Worm (Caenorhabditis elegans) whole organism, young adult: Measurements from ENCODE around the gene dnj-15.

Experiments
- B0019.2 ChIP-seq: fragments of 200-800 bp; sonication (Bioruptor generic); conservative IDR thresholded peaks from 2 replicates; pipeline ENCODE4 v1.3.6; 2022; ENCODE audit warnings: missing genetic modification reagents, missing genetic modification characterization, missing compliant biosample characterization
- B0336.3 ChIP-seq: fragments of 200-800 bp; sonication (Bioruptor generic); IDR thresholded peaks from 2 replicates; pipeline ENCODE4 v1.3.6; 2022; ENCODE audit warnings: missing genetic modification characterization, missing compliant biosample characterization
- C06A6.2 ChIP-seq: fragments of 200-800 bp; sonication (Bioruptor generic); conservative IDR thresholded peaks from 2 replicates; pipeline ENCODE4 v1.3.6; 2022; ENCODE audit warnings: missing genetic modification characterization, missing compliant biosample characterization
- D2030.7 ChIP-seq: fragments of 200-800 bp; sonication (Bioruptor generic); IDR thresholded peaks from 2 replicates; pipeline ENCODE4 v1.3.6; 2022; ENCODE audit warnings: missing genetic modification reagents, missing genetic modification characterization, missing compliant biosample characterization
- F33H1.4 ChIP-seq: fragments of 200-800 bp; sonication (Bioruptor generic); IDR thresholded peaks from 2 replicates; pipeline ENCODE4 v1.3.6; 2022; ENCODE audit warnings: missing genetic modification reagents, missing genetic modification characterization, missing compliant biosample characterization
- F37B4.10 ChIP-seq: fragments of 200-800 bp; sonication (Bioruptor generic); IDR thresholded peaks from 2 replicates; pipeline ENCODE4 v1.3.6; 2022; ENCODE audit warnings: missing genetic modification characterization, missing compliant biosample characterization
- K11D2.4 ChIP-seq: fragments of 200-800 bp; sonication (Bioruptor generic); IDR thresholded peaks from 2 replicates; pipeline ENCODE4 v1.3.6; 2022; ENCODE audit warnings: missing genetic modification reagents, missing genetic modification characterization, missing compliant biosample characterization
- Y53G8AR.9 ChIP-seq: fragments of 200-800 bp; sonication (Bioruptor generic); conservative IDR thresholded peaks from 2 replicates; pipeline ENCODE4 v1.3.6; 2022; ENCODE audit warnings: missing genetic modification reagents, missing genetic modification characterization, missing compliant biosample characterization
- Y56A3A.18 ChIP-seq: fragments of 200-800 bp; sonication (Bioruptor generic); IDR thresholded peaks from 2 replicates; pipeline ENCODE4 v1.3.6; 2022; ENCODE audit warnings: missing genetic modification reagents, missing genetic modification characterization, missing compliant biosample characterization
- Y67H2A.10 ChIP-seq: fragments of 200-800 bp; sonication (Bioruptor generic); conservative IDR thresholded peaks from 2 replicates; pipeline ENCODE4 v1.3.6; 2022; ENCODE audit warnings: missing genetic modification reagents, missing genetic modification characterization, missing compliant biosample characterization
- Y79H2A.3 ChIP-seq: fragments of 200-800 bp; sonication (Bioruptor generic); conservative IDR thresholded peaks from 2 replicates; pipeline ENCODE4 v1.3.6; 2022; ENCODE audit warnings: missing genetic modification reagents, missing genetic modification characterization, missing compliant biosample characterization
- Y95B8A.8 ChIP-seq: fragments of 200-800 bp; sonication (Bioruptor generic); IDR thresholded peaks from 2 replicates; pipeline ENCODE4 v1.3.6; 2022; ENCODE audit warnings: missing genetic modification reagents, missing genetic modification characterization, missing compliant biosample characterization
- attf-3 ChIP-seq: fragments of 200-800 bp; sonication (Bioruptor generic); conservative IDR thresholded peaks from 2 replicates; pipeline ENCODE4 v1.3.6; 2022; ENCODE audit warnings: missing genetic modification reagents, missing genetic modification characterization, missing compliant biosample characterization
- attf-5 ChIP-seq: fragments of 200-800 bp; sonication (Bioruptor generic); optimal IDR thresholded peaks from 2 replicates; lab custom pipeline; 2018; ENCODE audit warnings: mild to moderate bottlenecking, missing genetic modification characterization, missing compliant biosample characterization
- cebp-1 ChIP-seq, 2 experiments: fragments of 200-800 bp in 1 of 2; sonication (Bioruptor generic) in 1 of 2; sonication (generic microtip) in 1 of 2; IDR thresholded peaks in 1 of 2; optimal IDR thresholded peaks in 1 of 2; 2 replicates each; pipeline versions ENCODE4 v1.3.6 to Lab custom; 2017 to 2022; ENCODE audit warnings: missing compliant biosample characterization in 2 of 2, missing genetic modification characterization in 2 of 2, mild to moderate bottlenecking in 1 of 2, missing genetic modification reagents in 1 of 2, moderate library complexity in 1 of 2
- ceh-100 ChIP-seq: fragments of 200-800 bp; sonication (Bioruptor generic); IDR thresholded peaks from 2 replicates; pipeline ENCODE4 v1.3.6; 2022; ENCODE audit warnings: missing genetic modification reagents, missing genetic modification characterization, missing compliant biosample characterization
- ceh-40 ChIP-seq: fragments of 200-800 bp; sonication (Bioruptor generic); IDR thresholded peaks from 2 replicates; pipeline ENCODE4 v1.3.6; 2022; ENCODE audit warnings: missing genetic modification characterization, missing compliant biosample characterization
- ceh-91 ChIP-seq: fragments of 200-800 bp; sonication (Bioruptor generic); IDR thresholded peaks from 2 replicates; pipeline ENCODE4 v1.3.6; 2022; ENCODE audit warnings: missing genetic modification reagents, missing genetic modification characterization, missing compliant biosample characterization
- die-1 ChIP-seq: sonication (generic microtip); optimal IDR thresholded peaks from 2 replicates; lab custom pipeline; 2016; ENCODE audit warnings: missing genotype, mild to moderate bottlenecking, missing genetic modification characterization, missing compliant biosample characterization
- dox-1 ChIP-seq: fragments of 200-800 bp; sonication (Bioruptor generic); IDR thresholded peaks from 2 replicates; pipeline ENCODE4 v1.3.6; 2022; ENCODE audit warnings: missing genetic modification reagents, missing genetic modification characterization, missing compliant biosample characterization
- egl-18 ChIP-seq: fragments of 200-800 bp; sonication (Bioruptor generic); IDR thresholded peaks from 2 replicates; pipeline ENCODE4 v1.3.6; 2022; ENCODE audit warnings: missing genetic modification reagents, missing genetic modification characterization, missing compliant biosample characterization
- egl-44 ChIP-seq: fragments of 200-800 bp; sonication (Bioruptor generic); IDR thresholded peaks from 2 replicates; pipeline ENCODE4 v1.3.6; 2022; ENCODE audit warnings: missing genetic modification reagents, missing genetic modification characterization, missing compliant biosample characterization
- ekl-4 ChIP-seq: fragments of 200-800 bp; sonication (Bioruptor generic); IDR thresholded peaks from 2 replicates; pipeline ENCODE4 v1.3.6; 2022; ENCODE audit warnings: missing genetic modification reagents, missing genetic modification characterization, missing compliant biosample characterization
- hmg-1.2 ChIP-seq: fragments of 200-800 bp; sonication (Bioruptor generic); IDR thresholded peaks from 2 replicates; pipeline ENCODE4 v1.3.6; 2022; ENCODE audit warnings: missing genetic modification reagents, missing genetic modification characterization, missing compliant biosample characterization
- hmg-20 ChIP-seq: fragments of 200-800 bp; sonication (Bioruptor generic); IDR thresholded peaks from 2 replicates; pipeline ENCODE4 v1.3.6; 2022; ENCODE audit warnings: missing genetic modification reagents, missing genetic modification characterization, missing compliant biosample characterization
- hsf-1 ChIP-seq: fragments of 200-800 bp; sonication (Bioruptor generic); IDR thresholded peaks from 2 replicates; pipeline ENCODE4 v1.3.6; 2022; ENCODE audit warnings: missing genetic modification reagents, missing genetic modification characterization, missing compliant biosample characterization
- lag-1 ChIP-seq: fragments of 200-800 bp; sonication (Bioruptor generic); IDR thresholded peaks from 2 replicates; pipeline ENCODE4 v1.3.6; 2022; ENCODE audit warnings: missing genetic modification reagents, missing genetic modification characterization, missing compliant biosample characterization
- let-526 ChIP-seq: fragments of 200-800 bp; sonication (Bioruptor generic); IDR thresholded peaks from 2 replicates; pipeline ENCODE4 v1.3.6; 2022; ENCODE audit warnings: missing genetic modification reagents, missing genetic modification characterization, missing compliant biosample characterization
- lin-26 ChIP-seq: fragments of 200-800 bp; sonication (Bioruptor generic); IDR thresholded peaks from 2 replicates; pipeline ENCODE4 v1.3.6; 2022; ENCODE audit warnings: missing genetic modification reagents, missing genetic modification characterization, missing compliant biosample characterization
- lin-40 ChIP-seq: sonication (generic microtip); optimal IDR thresholded peaks from 2 replicates; lab custom pipeline; 2016; ENCODE audit warnings: missing genetic modification characterization, mild to moderate bottlenecking, missing compliant biosample characterization, missing genotype, missing genetic modification reagents
- lin-54 ChIP-seq: fragments of 200-800 bp; sonication (Bioruptor generic); optimal IDR thresholded peaks from 2 replicates; lab custom pipeline; 2018; ENCODE audit warnings: mild to moderate bottlenecking, missing genetic modification characterization, missing compliant biosample characterization
- lir-1 ChIP-seq: fragments of 200-800 bp; sonication (Bioruptor generic); conservative IDR thresholded peaks from 2 replicates; pipeline ENCODE4 v1.3.6; 2022; ENCODE audit warnings: missing genetic modification reagents, missing genetic modification characterization, missing compliant biosample characterization
- mcd-1 ChIP-seq: fragments of 200-800 bp; sonication (Bioruptor generic); IDR thresholded peaks from 2 replicates; pipeline ENCODE4 v1.3.6; 2022; ENCODE audit warnings: missing genetic modification reagents, missing genetic modification characterization, missing compliant biosample characterization
- nfyb-1 ChIP-seq: fragments of 200-800 bp; sonication (Bioruptor generic); IDR thresholded peaks from 2 replicates; pipeline ENCODE4 v1.3.6; 2022; ENCODE audit warnings: missing genetic modification reagents, missing genetic modification characterization, missing compliant biosample characterization
- pbrm-1 ChIP-seq: fragments of 200-800 bp; sonication (Bioruptor generic); IDR thresholded peaks from 2 replicates; pipeline ENCODE4 v1.3.6; 2022; ENCODE audit warnings: missing genetic modification reagents, missing genetic modification characterization, missing compliant biosample characterization
- rcor-1 ChIP-seq: fragments of 200-800 bp; sonication (Bioruptor generic); IDR thresholded peaks from 2 replicates; pipeline ENCODE4 v1.3.6; 2022; ENCODE audit warnings: missing genetic modification reagents, missing genetic modification characterization, missing compliant biosample characterization
- sea-2 ChIP-seq: fragments of 200-800 bp; sonication (Bioruptor generic); IDR thresholded peaks from 2 replicates; pipeline ENCODE4 v1.3.6; 2022; ENCODE audit warnings: missing genetic modification characterization, missing compliant biosample characterization
- ztf-28 ChIP-seq: fragments of 200-800 bp; sonication (Bioruptor generic); IDR thresholded peaks from 2 replicates; pipeline ENCODE4 v1.3.6; 2022; ENCODE audit warnings: missing genetic modification reagents, missing genetic modification characterization, missing compliant biosample characterization
- ztf-6 ChIP-seq: fragments of 200-800 bp; sonication (Bioruptor generic); IDR thresholded peaks from 2 replicates; pipeline ENCODE4 v1.3.6; 2022; ENCODE audit warnings: missing genetic modification reagents, missing genetic modification characterization, missing compliant biosample characterization

The dnj-15 gene

ce11 chrIV:4177560-4177959 is 1.4 kb downstream of the dnj-15 start:
- TF ChIP-seq sea-2 (GFP tag; lab: Robert Waterston, UW) (no peak), attf-3 (peak; percentile 28; the same call in 1 of the 2 replicates), lin-40 (tag; lab: Kevin White, UChicago) (no peak), ztf-6 (no peak), egl-18 (GFP tag; lab: Robert Waterston, UW) (no peak)

ce11 chrIV:4178424-4178823 is 2.2 kb downstream of the dnj-15 start, which contains the start of gene tsen-34:
tsen-34 (plus strand) TSS chrIV:4178457.
- TF ChIP-seq B0019.2 (GFP tag; lab: Robert Waterston, UW) (no peak), egl-18 (GFP tag; lab: Robert Waterston, UW) (no peak), lag-1 (no peak), lin-26 (GFP tag; lab: Robert Waterston, UW) (0 out of 2 replicates have a peak, but pooled peaks have one; percentile 16), mcd-1 (GFP tag; lab: Robert Waterston, UW) (0 out of 2 replicates have a peak, but pooled peaks have one; percentile 6), cebp-1 (GFP tag; IDR thresholded peaks at IDR 0.05; lab: Robert Waterston, UW) (no peak), cebp-1 (tag; optimal IDR thresholded peaks at IDR 0.05; lab: Kevin White, UChicago) (no peak), egl-44 (GFP tag; lab: Robert Waterston, UW) (no peak), B0336.3 (0 out of 2 replicates have a peak, but pooled peaks have one; percentile 19), die-1 (tag; lab: Kevin White, UChicago) (no peak), Y56A3A.18 (GFP tag; lab: Robert Waterston, UW) (no peak)

- TF ChIP-seq hmg-1.2 (GFP tag; lab: Robert Waterston, UW) (peak; percentile 52; the same call in 1 of the 2 replicates), attf-3 (0 out of 2 replicates have a peak, but pooled peaks have one; percentile 12), mcd-1 (GFP tag; lab: Robert Waterston, UW) (peak; percentile 71)
Measured at ce11 chrIV:4180032-4180431, 3.8 kb downstream of the dnj-15 start.

DNA sequence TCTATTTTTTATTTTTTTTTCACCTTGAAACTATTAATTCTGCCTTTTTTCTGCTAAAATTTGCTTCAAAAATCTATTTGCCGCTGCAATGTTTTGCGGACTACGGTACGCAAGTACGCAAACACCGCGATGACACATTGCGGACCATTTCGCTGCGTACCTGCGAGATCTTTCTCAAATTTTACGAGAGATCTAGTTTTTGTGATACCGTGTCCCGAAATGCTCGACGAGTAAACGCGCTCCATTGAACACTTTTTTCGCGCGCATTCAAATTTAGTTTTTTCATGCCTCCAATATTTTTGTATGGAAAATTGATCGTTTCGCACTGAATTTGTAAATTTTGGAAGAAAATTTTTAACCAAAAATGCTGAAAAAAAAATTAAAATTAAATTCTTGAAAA is 8.6 kb downstream of the dnj-15 start:
- TF ChIP-seq egl-18 (GFP tag; lab: Robert Waterston, UW) (peak; percentile 82), Y95B8A.8 (GFP tag; lab: Robert Waterston, UW) (peak; percentile 89), lin-40 (tag; lab: Kevin White, UChicago) (peak; percentile 23), lin-54 (GFP tag; lab: Kevin White, UChicago) (peak; percentile 72), ceh-91 (GFP tag; lab: Robert Waterston, UW) (peak; percentile 63; the same call in 1 of the 2 replicates), let-526 (GFP tag; lab: Robert Waterston, UW) (peak; percentile 81), Y53G8AR.9 (GFP tag; lab: Robert Waterston, UW) (peak; percentile 93), cebp-1 (GFP tag; IDR thresholded peaks at IDR 0.05; lab: Robert Waterston, UW) (peak; percentile 76), cebp-1 (tag; optimal IDR thresholded peaks at IDR 0.05; lab: Kevin White, UChicago) (peak; percentile 7), lir-1 (GFP tag; lab: Robert Waterston, UW) (peak; percentile 43; the same call in 1 of the 2 replicates), dox-1 (GFP tag; lab: Robert Waterston, UW) (peak; percentile 97), hsf-1 (GFP tag; lab: Robert Waterston, UW) (peak; percentile 42; the same call in 1 of the 2 replicates), mcd-1 (GFP tag; lab: Robert Waterston, UW) (peak; percentile 100), Y67H2A.10 (0 out of 2 replicates have a peak, but pooled peaks have one; percentile 44), D2030.7 (GFP tag; lab: Robert Waterston, UW) (peak; percentile 21; the same call in 1 of the 2 replicates), lin-26 (GFP tag; lab: Robert Waterston, UW) (peak; percentile 74; the same call in 1 of the 2 replicates), ztf-6 (peak; percentile 80), Y56A3A.18 (GFP tag; lab: Robert Waterston, UW) (0 out of 2 replicates have a peak, but pooled peaks have one; percentile 51), ceh-40 (0 out of 2 replicates have a peak, but pooled peaks have one; percentile 25), C06A6.2 (peak; percentile 89), Y79H2A.3 (peak; percentile 75; the same call in 1 of the 2 replicates), egl-44 (GFP tag; lab: Robert Waterston, UW) (0 out of 2 replicates have a peak, but pooled peaks have one; percentile 45), nfyb-1 (GFP tag; lab: Robert Waterston, UW) (peak; percentile 98), ekl-4 (GFP tag; lab: Robert Waterston, UW) (peak; percentile 82), K11D2.4 (GFP tag; lab: Robert Waterston, UW) (peak; percentile 96), hmg-20 (GFP tag; lab: Robert Waterston, UW) (peak; percentile 72), sea-2 (GFP tag; lab: Robert Waterston, UW) (peak; percentile 75; the same call in 1 of the 2 replicates), attf-3 (peak; percentile 81), pbrm-1 (peak; percentile 93), F33H1.4 (peak; percentile 81), rcor-1 (GFP tag; lab: Robert Waterston, UW) (peak; percentile 93), F37B4.10 (GFP tag; lab: Robert Waterston, UW) (0 out of 2 replicates have a peak, but pooled peaks have one; percentile 68), attf-5 (GFP tag; lab: Kevin White, UChicago) (peak; percentile 12), ztf-28 (GFP tag; lab: Robert Waterston, UW) (0 out of 2 replicates have a peak, but pooled peaks have one; percentile 56), ceh-100 (GFP tag; lab: Robert Waterston, UW) (peak; percentile 82)
